Worm (Caenorhabditis elegans): ENCODE measurements around the gene F36H5.18.

Gene F36H5.18

DNA sequence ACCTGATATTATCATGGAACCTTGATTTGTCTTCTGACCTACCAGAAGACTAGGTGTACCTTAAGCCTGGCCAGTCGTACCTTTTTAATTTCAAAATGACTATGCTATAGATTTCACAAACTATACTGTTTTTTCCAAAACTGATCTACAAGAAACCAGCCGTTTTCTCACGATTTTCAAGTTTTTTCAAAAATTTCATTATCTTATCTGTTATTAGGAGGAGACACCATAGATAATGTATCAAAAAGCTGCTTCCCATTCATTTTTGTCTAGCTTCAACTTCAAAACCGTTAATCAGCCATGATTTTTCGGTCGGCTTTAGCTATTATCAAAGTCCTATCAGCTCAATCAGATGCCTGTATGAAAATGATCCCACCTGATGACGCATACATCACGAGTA, 17.2 kb upstream of the F36H5.18 start, which contains the start of gene F36H5.12:
Gene F36H5.12 (plus strand): TSS at position 301 of the 400 bp plus-strand sequence.
- no peak for TF ChIP-seq B0310.2 (tag; optimal IDR thresholded peaks at IDR 0.05)
- no peak for TF ChIP-seq tra-4 (tag; optimal IDR thresholded peaks at IDR 0.05)
- TF ChIP-seq tbx-11 (GFP tag; IDR thresholded peaks at IDR 0.05): no peak
- TF ChIP-seq ceh-36 (tag; optimal IDR thresholded peaks at IDR 0.05): no peak
- no peak for TF ChIP-seq flt-1 (GFP tag; IDR thresholded peaks at IDR 0.05)
- TF ChIP-seq hnd-1 (tag; optimal IDR thresholded peaks at IDR 0.05): no peak
- TF ChIP-seq ets-7 (tag; optimal IDR thresholded peaks at IDR 0.05): no peak
- TF ChIP-seq aly-1 (tag; optimal IDR thresholded peaks at IDR 0.05): no peak
- no peak for TF ChIP-seq tbx-37 (GFP tag; conservative IDR thresholded peaks at IDR 0.05)
- TF ChIP-seq pes-1 (GFP tag; IDR thresholded peaks at IDR 0.05): no peak
- TF ChIP-seq hmg-4 (GFP tag; optimal IDR thresholded peaks at IDR 0.05): no peak
- no peak for TF ChIP-seq F13C5.2 (tag; optimal IDR thresholded peaks at IDR 0.05)
- TF ChIP-seq scrt-1 (GFP tag; IDR thresholded peaks at IDR 0.05): no peak
- TF ChIP-seq hmbx-1 (tag; optimal IDR thresholded peaks at IDR 0.05): no peak
- no peak for TF ChIP-seq ceh-13 (GFP tag; optimal IDR thresholded peaks at IDR 0.05)
- no peak for TF ChIP-seq sea-1 (GFP tag; conservative IDR thresholded peaks at IDR 0.05)
- no peak for TF ChIP-seq ama-1 (optimal IDR thresholded peaks at IDR 0.05)

DNA sequence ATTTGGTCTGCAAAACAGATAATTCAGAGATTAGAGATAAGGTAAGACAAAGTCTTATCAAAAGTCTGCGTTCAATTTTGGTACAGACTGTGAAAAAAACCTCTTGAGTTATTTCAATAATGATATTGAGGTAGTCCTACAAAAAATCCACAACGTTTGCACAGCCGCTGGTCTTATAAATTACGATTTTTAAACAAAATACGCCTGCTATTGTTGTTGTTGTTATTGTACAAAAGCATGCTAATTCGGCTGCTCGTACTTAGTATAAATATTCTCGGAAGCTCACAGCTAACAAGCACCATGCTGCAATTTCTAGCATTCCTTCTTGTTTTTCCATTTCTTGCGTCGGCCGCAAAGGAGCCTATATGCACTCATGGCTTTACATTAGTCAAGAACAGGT, 15.5 kb upstream of the F36H5.18 start, which contains the start of gene clec-19:
Gene clec-19 (plus strand): TSS at position 301 of the 400 bp plus-strand sequence.
- TF ChIP-seq aly-1 (tag; optimal IDR thresholded peaks at IDR 0.05): no peak
- no peak for TF ChIP-seq pes-1 (GFP tag; IDR thresholded peaks at IDR 0.05)
- no peak for TF ChIP-seq hmg-4 (GFP tag; optimal IDR thresholded peaks at IDR 0.05)
- TF ChIP-seq F13C5.2 (tag; optimal IDR thresholded peaks at IDR 0.05): no peak
- TF ChIP-seq ama-1 (optimal IDR thresholded peaks at IDR 0.05): no peak
- no peak for TF ChIP-seq ceh-36 (tag; optimal IDR thresholded peaks at IDR 0.05)
- TF ChIP-seq flt-1 (GFP tag; IDR thresholded peaks at IDR 0.05): no peak
- no peak for TF ChIP-seq hmbx-1 (tag; optimal IDR thresholded peaks at IDR 0.05)
- no peak for TF ChIP-seq tbx-11 (GFP tag; IDR thresholded peaks at IDR 0.05)
- TF ChIP-seq ets-7 (tag; optimal IDR thresholded peaks at IDR 0.05): no peak
- no peak for TF ChIP-seq B0310.2 (tag; optimal IDR thresholded peaks at IDR 0.05)

DNA sequence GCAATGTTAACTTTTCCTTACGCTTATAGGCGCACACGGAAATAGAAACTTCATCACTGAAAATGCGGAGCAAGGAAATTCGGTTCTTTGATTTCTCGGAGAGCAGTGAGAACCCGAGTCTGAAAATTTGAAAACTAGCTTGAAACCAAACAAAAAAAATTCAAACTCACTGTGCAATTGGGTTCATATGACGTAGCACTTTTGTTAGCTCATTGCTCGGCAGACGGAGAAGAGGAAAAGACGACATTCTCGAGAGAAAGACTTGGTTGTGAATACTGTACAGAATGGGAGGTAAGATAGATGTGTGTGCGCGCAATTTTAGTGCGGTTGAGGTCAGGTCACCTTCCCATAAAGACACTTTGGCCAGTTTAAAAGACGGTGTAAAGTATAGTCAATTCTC, 9.3 kb upstream of the F36H5.18 start, which contains the start of the genes F36H5.13 and F36H5.8:
Gene F36H5.13 (minus strand): TSS at position 101 of the 400 bp plus-strand sequence.
Gene F36H5.8 (minus strand): TSS at position 274 of the 400 bp plus-strand sequence.
- TF ChIP-seq hmbx-1 (tag; optimal IDR thresholded peaks at IDR 0.05) (no peak), F13C5.2 (tag; optimal IDR thresholded peaks at IDR 0.05) (no peak), pes-1 (GFP tag; IDR thresholded peaks at IDR 0.05) (no peak), ceh-36 (tag; optimal IDR thresholded peaks at IDR 0.05) (no peak), ets-7 (tag; optimal IDR thresholded peaks at IDR 0.05) (no peak)

DNA sequence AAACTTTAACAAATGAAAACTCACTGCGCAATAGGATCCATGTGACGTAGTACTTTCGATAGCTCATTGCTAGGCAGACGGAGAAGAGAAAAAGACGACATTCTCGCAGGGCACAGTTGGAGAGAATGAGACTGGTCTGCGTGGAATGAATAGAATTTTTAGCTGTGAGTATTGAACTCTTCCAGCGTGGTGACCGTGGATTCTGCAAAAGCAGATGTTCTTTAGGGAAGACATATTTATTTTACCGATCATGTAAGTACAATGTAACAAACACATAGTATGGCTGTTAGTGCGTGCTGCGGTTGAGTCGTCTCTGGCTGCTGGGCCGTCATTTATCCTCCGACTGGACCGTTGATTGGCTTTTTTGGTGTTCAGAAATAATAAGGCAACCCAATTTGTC, 6.7 kb upstream of the F36H5.18 start, which contains the start of gene F36H5.9:
Gene F36H5.9 (minus strand): TSS at position 101 of the 400 bp plus-strand sequence.
- TF ChIP-seq ceh-13 (GFP tag; optimal IDR thresholded peaks at IDR 0.05): no peak
- no peak for TF ChIP-seq F13C5.2 (tag; optimal IDR thresholded peaks at IDR 0.05)
- TF ChIP-seq ceh-36 (tag; optimal IDR thresholded peaks at IDR 0.05): no peak
- TF ChIP-seq hnd-1 (tag; optimal IDR thresholded peaks at IDR 0.05): no peak
- no peak for TF ChIP-seq ama-1 (optimal IDR thresholded peaks at IDR 0.05)
- TF ChIP-seq tra-4 (tag; optimal IDR thresholded peaks at IDR 0.05): no peak
- TF ChIP-seq sea-1 (GFP tag; conservative IDR thresholded peaks at IDR 0.05): no peak
- TF ChIP-seq scrt-1 (GFP tag; IDR thresholded peaks at IDR 0.05): no peak

DNA sequence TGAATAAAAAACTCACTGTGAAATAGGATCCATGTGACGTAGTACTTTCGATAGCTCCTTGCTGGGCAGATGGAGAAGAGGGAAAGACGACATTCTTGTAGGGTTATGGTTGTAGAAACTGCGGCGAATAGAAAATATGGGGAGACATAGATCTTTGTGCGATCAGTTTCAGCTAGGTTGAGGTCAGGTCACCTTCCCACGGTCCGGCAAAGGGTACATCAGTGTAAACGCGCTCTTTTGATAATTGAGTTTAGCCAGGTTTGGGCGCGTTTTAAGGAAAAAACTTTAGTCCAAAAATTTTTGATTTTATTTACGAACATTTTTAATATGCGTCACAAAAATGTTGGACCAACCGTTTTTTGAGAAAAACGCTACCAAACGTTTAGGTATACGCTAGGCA, 3.6 kb upstream of the F36H5.18 start, which contains the start of gene F36H5.17:
Gene F36H5.17 (minus strand): TSS at position 101 of the 400 bp plus-strand sequence.
- TF ChIP-seq pes-1 (GFP tag; IDR thresholded peaks at IDR 0.05) (no peak), ceh-36 (tag; optimal IDR thresholded peaks at IDR 0.05) (no peak)

DNA sequence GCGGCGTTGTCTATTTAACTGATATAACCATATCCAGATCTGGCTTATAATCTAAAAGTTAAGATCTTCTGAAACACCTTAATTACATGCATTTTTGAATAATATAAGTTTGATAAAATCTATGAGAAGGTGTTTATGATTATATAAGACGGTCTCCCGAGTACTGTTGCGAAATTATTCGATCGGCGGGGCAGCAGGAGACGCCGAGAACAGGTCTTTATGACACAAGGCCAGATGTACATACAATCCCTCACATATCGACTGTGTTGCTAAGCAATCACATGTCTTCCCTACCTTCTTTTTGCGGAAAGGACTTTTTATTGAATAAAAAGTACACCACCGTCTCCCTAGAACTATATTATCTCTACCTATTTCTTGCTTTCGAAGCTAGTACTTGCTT, 3.1 kb upstream of the F36H5.18 start, which contains the start of gene fbxb-53:
Gene fbxb-53 (plus strand): TSS at position 301 of the 400 bp plus-strand sequence.
- TF ChIP-seq hmbx-1 (tag; optimal IDR thresholded peaks at IDR 0.05): no peak
- TF ChIP-seq ets-7 (tag; optimal IDR thresholded peaks at IDR 0.05): no peak
- no peak for TF ChIP-seq pes-1 (GFP tag; IDR thresholded peaks at IDR 0.05)
- TF ChIP-seq hnd-1 (tag; optimal IDR thresholded peaks at IDR 0.05): no peak

DNA sequence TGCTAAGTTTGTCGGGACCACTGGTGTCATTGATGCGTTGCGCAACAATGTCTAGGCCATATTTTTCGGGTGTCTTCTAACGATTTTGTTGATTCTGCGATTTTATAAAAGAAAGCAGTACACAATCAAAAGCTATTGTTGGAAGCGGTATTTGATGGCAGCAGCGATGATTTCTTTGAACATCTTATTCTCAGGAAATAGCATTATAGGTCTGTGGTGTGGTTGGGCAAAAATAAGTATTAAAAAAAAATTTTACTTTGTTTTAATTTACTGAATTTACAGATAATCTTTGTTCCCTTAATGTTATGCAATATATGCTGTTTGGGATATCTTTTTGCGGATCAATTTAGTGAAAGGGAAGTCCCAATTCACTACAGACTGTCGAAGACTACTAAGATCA, 2.7 kb upstream of the F36H5.18 start, which contains the start of gene F36H5.10:
Gene F36H5.10 (plus strand): TSS at position 301 of the 400 bp plus-strand sequence.
- TF ChIP-seq tbx-37 (GFP tag; conservative IDR thresholded peaks at IDR 0.05) (no peak), ets-7 (tag; optimal IDR thresholded peaks at IDR 0.05) (no peak), tbx-11 (GFP tag; IDR thresholded peaks at IDR 0.05) (no peak), aly-1 (tag; optimal IDR thresholded peaks at IDR 0.05) (no peak), hmg-4 (GFP tag; optimal IDR thresholded peaks at IDR 0.05) (no peak), scrt-1 (GFP tag; IDR thresholded peaks at IDR 0.05) (no peak)

DNA sequence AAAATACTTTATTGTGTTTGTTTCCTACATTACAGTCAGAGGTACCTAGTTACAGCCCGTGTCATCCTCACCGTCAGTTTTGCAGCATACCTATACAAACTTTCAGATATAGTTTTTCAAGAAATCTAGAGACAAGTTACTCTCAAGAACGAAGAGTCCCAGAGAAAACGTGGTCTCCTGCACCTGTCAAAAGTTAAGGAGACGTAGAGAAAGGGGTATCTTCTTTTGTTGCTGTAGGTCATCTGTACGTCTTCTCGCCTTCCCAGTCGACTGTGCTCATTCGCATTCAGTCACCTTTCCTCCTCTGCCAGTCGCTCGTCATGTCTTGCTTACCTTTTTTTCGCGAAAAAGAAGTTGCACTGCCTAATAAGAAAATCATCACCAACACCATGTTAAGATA, 1.9 kb downstream of the F36H5.18 start, which contains the start of gene F36H5.4:
Gene F36H5.4 (plus strand): TSS at position 301 of the 400 bp plus-strand sequence.
- TF ChIP-seq hmg-4 (GFP tag; optimal IDR thresholded peaks at IDR 0.05) (no peak), tbx-37 (GFP tag; conservative IDR thresholded peaks at IDR 0.05) (no peak), scrt-1 (GFP tag; IDR thresholded peaks at IDR 0.05) (no peak), tbx-11 (GFP tag; IDR thresholded peaks at IDR 0.05) (no peak), aly-1 (tag; optimal IDR thresholded peaks at IDR 0.05) (no peak), hnd-1 (tag; optimal IDR thresholded peaks at IDR 0.05) (no peak), flt-1 (GFP tag; IDR thresholded peaks at IDR 0.05) (no peak), ceh-13 (GFP tag; optimal IDR thresholded peaks at IDR 0.05) (no peak), ets-7 (tag; optimal IDR thresholded peaks at IDR 0.05) (no peak), sea-1 (GFP tag; conservative IDR thresholded peaks at IDR 0.05) (no peak), ama-1 (optimal IDR thresholded peaks at IDR 0.05) (no peak), B0310.2 (tag; optimal IDR thresholded peaks at IDR 0.05) (no peak), tra-4 (tag; optimal IDR thresholded peaks at IDR 0.05) (no peak), hmbx-1 (tag; optimal IDR thresholded peaks at IDR 0.05) (no peak), pes-1 (GFP tag; IDR thresholded peaks at IDR 0.05) (no peak), F13C5.2 (tag; optimal IDR thresholded peaks at IDR 0.05) (no peak), ceh-36 (tag; optimal IDR thresholded peaks at IDR 0.05) (no peak)
